Fruit fly (Drosophila melanogaster): Measurements from ENCODE around the gene Tmtc1.

Gene Tmtc1

dm6 chr2L:2727364-2727763 is 49.8 kb downstream of the Tmtc1 start:
- TF ChIP-seq CG7963 (GFP tag; IDR thresholded peaks at IDR 0.05; ENCODE audit: partially characterized antibody) (0 out of 3 replicates have a peak, but pooled peaks have one; percentile 10), CG4328 (GFP tag; optimal IDR thresholded peaks at IDR 0.05) (no peak), wdn (GFP tag; IDR thresholded peaks at IDR 0.05) (peak; percentile 4; the same call in 1 of the 2 replicates), pho (GFP tag; optimal IDR thresholded peaks at IDR 0.05) (no peak), CG3847 (GFP tag; IDR thresholded peaks at IDR 0.05) (0 out of 2 replicates have a peak, but pooled peaks have one; percentile 21), crol (GFP tag; IDR thresholded peaks at IDR 0.05) (peak; percentile 69), sr (GFP tag; IDR thresholded peaks at IDR 0.05) (0 out of 3 replicates have a peak, but pooled peaks have one; percentile 3), chinmo (GFP tag; IDR thresholded peaks at IDR 0.05; ENCODE audit: partially characterized antibody) (peak; percentile 78; the same call in 3 of the 4 replicates), trem (tag; optimal IDR thresholded peaks at IDR 0.05) (no peak), Atf-2 (GFP tag; optimal IDR thresholded peaks at IDR 0.05) (no peak), NFAT (GFP tag; IDR thresholded peaks at IDR 0.05) (0 out of 2 replicates have a peak, but pooled peaks have one; percentile 4), sd (tag; optimal IDR thresholded peaks at IDR 0.05) (peak; percentile 92), row (GFP tag; IDR thresholded peaks at IDR 0.05) (0 out of 3 replicates have a peak, but pooled peaks have one; percentile 7), hb (GFP tag; IDR thresholded peaks at IDR 0.05; ENCODE audit: partially characterized antibody) (no peak), rib (GFP tag; IDR thresholded peaks at IDR 0.05) (peak; percentile 74; the same call in 1 of the 2 replicates), CG6175 (GFP tag; IDR thresholded peaks at IDR 0.05) (0 out of 3 replicates have a peak, but pooled peaks have one; percentile 32), Med (GFP tag) (peak; percentile 48), CG31224 (GFP tag; IDR thresholded peaks at IDR 0.05) (peak; percentile 51), z (GFP tag; IDR thresholded peaks at IDR 0.05) (peak; percentile 41; the same call in 1 of the 3 replicates), CG6689 (GFP tag; IDR thresholded peaks at IDR 0.05) (no peak), sug (tag; optimal IDR thresholded peaks at IDR 0.05) (peak; percentile 26), mirr (GFP tag; optimal IDR thresholded peaks at IDR 0.05) (peak; percentile 38), chm (GFP tag; IDR thresholded peaks at IDR 0.05) (peak; percentile 10; the same call in 1 of the 2 replicates), CG8290 (GFP tag; optimal IDR thresholded peaks at IDR 0.05) (no peak), CG8290 (tag; optimal IDR thresholded peaks at IDR 0.05) (peak in 1 of 2 experiments; percentile 2), ci (GFP tag; IDR thresholded peaks at IDR 0.05) (0 out of 3 replicates have a peak, but pooled peaks have one; percentile 33), CG12769 (tag; optimal IDR thresholded peaks at IDR 0.05) (peak; percentile 87), Dbx (GFP tag; IDR thresholded peaks at IDR 0.05) (0 out of 3 replicates have a peak, but pooled peaks have one; percentile 6), CG13894 (tag; optimal IDR thresholded peaks at IDR 0.05) (peak; percentile 97), wek (GFP tag; optimal IDR thresholded peaks at IDR 0.05) (no peak), Rfx (GFP tag; IDR thresholded peaks at IDR 0.05) (peak; percentile 47; the same call in 1 of the 2 replicates)

dm6 chr2L:2727812-2728211 is 50.3 kb downstream of the Tmtc1 start:
- TF ChIP-seq nom (GFP tag; optimal IDR thresholded peaks at IDR 0.05) (peak; percentile 31), Adf1 (GFP tag; IDR thresholded peaks at IDR 0.05) (peak; percentile 14), ap (GFP tag; IDR thresholded peaks at IDR 0.05) (no peak), bsh (GFP tag; optimal IDR thresholded peaks at IDR 0.05) (peak in 1 of 2 experiments; percentile 41), gcm (GFP tag; optimal IDR thresholded peaks at IDR 0.05) (no peak), chinmo (GFP tag; IDR thresholded peaks at IDR 0.05; ENCODE audit: partially characterized antibody) (0 out of 4 replicates have a peak, but pooled peaks have one; percentile 8), Deaf1 (tag; optimal IDR thresholded peaks at IDR 0.05) (peak; percentile 29), grn (GFP tag; optimal IDR thresholded peaks at IDR 0.05) (peak; percentile 20), Drgx (GFP tag; IDR thresholded peaks at IDR 0.05) (peak; percentile 37; the same call in 1 of the 2 replicates), CG4404 (GFP tag; IDR thresholded peaks at IDR 0.05) (no peak), eyg (GFP tag; optimal IDR thresholded peaks at IDR 0.05) (no peak)
